Worm (Caenorhabditis elegans): ENCODE results near the gene mdt-15.

- TF ChIP-seq lsy-2 (tag; optimal IDR thresholded peaks at IDR 0.05) (no peak), cnd-1 (tag; optimal IDR thresholded peaks at IDR 0.05) (no peak), unc-62 (GFP tag; optimal IDR thresholded peaks at IDR 0.05) (no peak)
These were observed 51.5 kb downstream of the mdt-15 start for ce11 chrIII:5782080-5782479.
